Worm (Caenorhabditis elegans): Measurements from ENCODE around the gene pxl-1.

DNA sequence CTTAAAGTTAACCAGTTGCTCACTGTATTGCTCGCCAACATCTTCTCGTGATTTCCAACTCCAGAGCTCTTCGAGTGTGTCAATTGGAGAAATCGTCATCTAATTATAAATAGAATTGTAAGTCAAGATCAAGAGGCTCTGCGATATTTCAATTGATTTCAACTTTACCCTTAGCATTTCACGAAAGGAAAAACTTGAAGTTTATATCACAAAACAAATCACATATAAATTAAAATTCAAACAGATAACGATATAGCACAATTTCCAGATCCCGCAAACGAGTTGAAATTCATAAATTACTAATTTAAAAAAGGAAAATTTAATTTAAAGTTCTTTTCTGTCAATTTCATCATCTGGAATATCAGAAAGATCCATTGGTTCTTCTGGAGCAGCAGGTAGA, 27.4 kb downstream of the pxl-1 start, which contains the start of gene eng-1:
- TF ChIP-seq ztf-23 (GFP tag; IDR thresholded peaks at IDR 0.05) = no peak
- no peak for TF ChIP-seq klf-2 (GFP tag; conservative IDR thresholded peaks at IDR 0.05)

Measured in whole organism, midembryonic.